Worm (Caenorhabditis elegans): ENCODE data around the gene thn-6.
"Not testable (repeated sequence)": the region's sequence is repeated elsewhere in the genome, so short reads cannot be mapped to it uniquely, and the experiment has no call there.

The thn-6 gene

DNA sequence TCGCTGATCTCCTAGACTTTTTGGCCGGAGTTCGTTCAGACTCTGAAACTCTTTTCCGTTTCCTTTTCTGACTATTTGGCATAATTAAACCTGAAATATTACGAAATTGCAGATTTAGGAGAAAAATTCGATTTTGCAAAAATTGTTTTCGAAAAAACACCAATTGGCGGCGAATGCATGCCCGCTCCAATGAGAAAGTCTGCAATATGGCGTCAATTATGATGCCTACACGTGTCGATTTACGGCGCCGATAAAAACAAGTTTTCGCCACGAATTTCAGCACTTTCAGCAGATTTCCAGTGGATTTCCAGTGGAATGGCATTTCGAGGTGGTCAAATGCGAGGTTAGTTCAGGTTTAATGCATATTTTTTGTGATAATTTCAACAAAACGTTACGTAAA, 19.3 kb upstream of the thn-6 start, which contains the start of the genes Y59E9AL.36 and nbet-1:
Gene Y59E9AL.36 (minus strand): TSS at position 92 of the 400 bp plus-strand sequence.
Gene nbet-1 (plus strand): TSS at position 112 of the 400 bp plus-strand sequence.
- TF ChIP-seq ref-1 (GFP tag; conservative IDR thresholded peaks at IDR 0.05) = no peak
- peak; percentile 39 for TF ChIP-seq cog-1 (tag; optimal IDR thresholded peaks at IDR 0.05)

DNA sequence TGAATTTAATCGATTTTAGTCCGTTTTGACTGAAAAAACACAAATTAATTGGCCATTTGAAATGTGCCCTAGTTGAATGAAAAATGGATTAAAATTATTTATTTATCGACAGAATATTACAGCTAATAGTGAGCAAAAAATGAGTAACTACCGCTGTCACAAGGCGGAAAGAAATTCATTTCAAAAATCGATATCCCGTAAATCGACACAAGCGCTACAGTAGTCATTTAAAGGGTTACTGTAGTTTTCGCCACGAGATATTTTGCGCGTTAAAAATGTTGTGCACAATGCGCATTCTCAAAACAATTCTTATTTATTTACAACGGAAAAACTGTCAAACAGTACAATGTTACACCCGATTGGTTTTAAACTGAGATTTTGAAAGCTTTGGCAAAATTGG, 18.1 kb upstream of the thn-6 start:
- TF ChIP-seq ztf-23 (GFP tag; IDR thresholded peaks at IDR 0.05) = no peak
- no peak for TF ChIP-seq ztf-29 (GFP tag; IDR thresholded peaks at IDR 0.05)
- TF ChIP-seq flt-1 (GFP tag; IDR thresholded peaks at IDR 0.05) = no peak
- TF ChIP-seq med-1 (GFP tag; optimal IDR thresholded peaks at IDR 0.05; ENCODE audit: insufficient read depth) = no peak
- TF ChIP-seq T22C8.4 (GFP tag; IDR thresholded peaks at IDR 0.05) = no peak
- no peak for TF ChIP-seq tab-1 (GFP tag; IDR thresholded peaks at IDR 0.05)
- TF ChIP-seq ref-1 (GFP tag; conservative IDR thresholded peaks at IDR 0.05) = no peak
- no peak for TF ChIP-seq cog-1 (tag; optimal IDR thresholded peaks at IDR 0.05)
- TF ChIP-seq klf-2 (GFP tag; conservative IDR thresholded peaks at IDR 0.05) = no peak

DNA sequence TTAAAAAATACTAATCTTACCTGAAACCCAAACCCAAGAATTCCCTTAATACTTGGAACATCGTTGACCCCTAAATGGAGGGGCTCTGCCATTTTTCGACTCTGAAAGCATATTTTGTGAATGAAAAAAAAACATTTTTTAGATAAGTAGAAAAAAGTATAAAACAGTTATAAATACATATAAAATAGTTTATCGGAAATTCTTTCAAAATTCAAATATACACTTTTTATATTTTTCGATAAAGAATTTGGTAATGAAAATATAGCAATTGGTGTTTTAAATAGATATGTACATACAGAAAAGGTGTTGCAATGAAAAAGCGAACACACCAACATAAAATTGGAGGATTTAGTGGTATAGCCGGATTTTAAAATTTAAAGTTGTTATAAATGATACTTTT, 13.6 kb upstream of the thn-6 start, which contains the start of gene Y59E9AL.4:
Gene Y59E9AL.4 (minus strand): TSS at position 101 of the 400 bp plus-strand sequence.
- no peak for TF ChIP-seq cog-1 (tag; optimal IDR thresholded peaks at IDR 0.05)
- no peak for TF ChIP-seq ztf-23 (GFP tag; IDR thresholded peaks at IDR 0.05)
- TF ChIP-seq klf-2 (GFP tag; conservative IDR thresholded peaks at IDR 0.05) = no peak
- TF ChIP-seq T22C8.4 (GFP tag; IDR thresholded peaks at IDR 0.05) = no peak
- TF ChIP-seq med-1 (GFP tag; optimal IDR thresholded peaks at IDR 0.05; ENCODE audit: insufficient read depth) = no peak
- TF ChIP-seq tab-1 (GFP tag; IDR thresholded peaks at IDR 0.05) = no peak
- TF ChIP-seq flt-1 (GFP tag; IDR thresholded peaks at IDR 0.05) = no peak
- no peak for TF ChIP-seq ztf-29 (GFP tag; IDR thresholded peaks at IDR 0.05)
- TF ChIP-seq ref-1 (GFP tag; conservative IDR thresholded peaks at IDR 0.05) = no peak

DNA sequence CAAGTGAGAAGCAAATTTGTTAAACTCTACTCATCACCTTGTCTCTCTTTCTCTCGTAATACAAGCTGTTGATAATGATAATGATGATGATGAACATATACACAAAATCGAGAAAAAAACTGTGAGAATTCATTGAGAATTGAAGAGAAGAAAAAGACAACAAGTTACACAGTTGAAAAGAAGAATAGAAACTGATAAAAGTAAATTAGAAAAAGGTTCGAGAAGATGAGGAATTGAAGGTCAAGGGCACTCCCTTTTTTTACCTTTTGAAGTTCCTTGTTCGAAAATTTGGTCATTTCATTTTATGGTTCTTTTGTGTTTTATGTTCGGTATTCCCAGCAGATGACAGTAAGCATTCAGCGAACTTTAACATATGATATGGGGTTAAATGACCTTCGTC, 12.4 kb upstream of the thn-6 start:
- TF ChIP-seq klf-2 (GFP tag; conservative IDR thresholded peaks at IDR 0.05) (no peak), ztf-23 (GFP tag; IDR thresholded peaks at IDR 0.05) (no peak), tab-1 (GFP tag; IDR thresholded peaks at IDR 0.05) (no peak), ztf-29 (GFP tag; IDR thresholded peaks at IDR 0.05) (no peak), med-1 (GFP tag; optimal IDR thresholded peaks at IDR 0.05; ENCODE audit: insufficient read depth) (no peak), ref-1 (GFP tag; conservative IDR thresholded peaks at IDR 0.05) (no peak), flt-1 (GFP tag; IDR thresholded peaks at IDR 0.05) (no peak), T22C8.4 (GFP tag; IDR thresholded peaks at IDR 0.05) (no peak), cog-1 (tag; optimal IDR thresholded peaks at IDR 0.05) (no peak)

ce11 chrIV:5218496-5218895, 10.2 kb upstream of the thn-6 start, which contains the start of gene nsph-4.2:
TSS of gene nsph-4.2 (plus strand) at chrIV:5218796.
- TF ChIP-seq med-1 (GFP tag; optimal IDR thresholded peaks at IDR 0.05; ENCODE audit: insufficient read depth); cog-1 (tag; optimal IDR thresholded peaks at IDR 0.05); ref-1 (GFP tag; conservative IDR thresholded peaks at IDR 0.05): not testable (repeated sequence)

DNA sequence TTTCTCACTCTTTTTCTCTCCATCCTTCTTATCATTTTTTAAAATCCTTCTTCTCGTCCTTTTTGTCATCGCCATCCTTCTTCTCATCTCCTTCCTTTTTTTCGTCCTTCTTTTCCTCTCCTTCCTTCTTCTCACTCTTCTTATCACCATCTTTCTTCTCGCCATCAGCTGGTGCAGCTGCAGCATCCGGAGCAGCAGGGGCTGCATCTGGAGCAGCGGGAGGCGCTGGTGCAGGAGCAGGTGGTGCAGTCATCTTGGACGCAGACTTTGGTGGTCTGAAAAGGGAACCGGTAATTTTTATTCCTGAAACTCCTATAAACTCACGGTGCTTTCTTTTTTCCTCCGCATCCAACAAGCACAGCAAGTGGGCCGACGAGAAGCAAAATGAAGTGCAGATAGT, 7.0 kb upstream of the thn-6 start:
- no peak for TF ChIP-seq flt-1 (GFP tag; IDR thresholded peaks at IDR 0.05)
- no peak for TF ChIP-seq ztf-29 (GFP tag; IDR thresholded peaks at IDR 0.05)
- TF ChIP-seq T22C8.4 (GFP tag; IDR thresholded peaks at IDR 0.05) = no peak
- no peak for TF ChIP-seq cog-1 (tag; optimal IDR thresholded peaks at IDR 0.05)
- no peak for TF ChIP-seq med-1 (GFP tag; optimal IDR thresholded peaks at IDR 0.05; ENCODE audit: insufficient read depth)
- no peak for TF ChIP-seq ref-1 (GFP tag; conservative IDR thresholded peaks at IDR 0.05)
- TF ChIP-seq ztf-23 (GFP tag; IDR thresholded peaks at IDR 0.05) = no peak
- TF ChIP-seq klf-2 (GFP tag; conservative IDR thresholded peaks at IDR 0.05) = no peak

ce11 chrIV:5224238-5224637, 4.5 kb upstream of the thn-6 start, which contains the start of gene Y59E9AL.8:
TSS of gene Y59E9AL.8 (minus strand) at chrIV:5224338.
- no peak for TF ChIP-seq ztf-29 (GFP tag; IDR thresholded peaks at IDR 0.05)
- TF ChIP-seq ref-1 (GFP tag; conservative IDR thresholded peaks at IDR 0.05) = no peak
- TF ChIP-seq ztf-23 (GFP tag; IDR thresholded peaks at IDR 0.05) = no peak
- no peak for TF ChIP-seq flt-1 (GFP tag; IDR thresholded peaks at IDR 0.05)
- TF ChIP-seq tab-1 (GFP tag; IDR thresholded peaks at IDR 0.05) = no peak
- TF ChIP-seq T22C8.4 (GFP tag; IDR thresholded peaks at IDR 0.05) = no peak
- no peak for TF ChIP-seq klf-2 (GFP tag; conservative IDR thresholded peaks at IDR 0.05)
- TF ChIP-seq cog-1 (tag; optimal IDR thresholded peaks at IDR 0.05) = no peak
- no peak for TF ChIP-seq med-1 (GFP tag; optimal IDR thresholded peaks at IDR 0.05; ENCODE audit: insufficient read depth)

DNA sequence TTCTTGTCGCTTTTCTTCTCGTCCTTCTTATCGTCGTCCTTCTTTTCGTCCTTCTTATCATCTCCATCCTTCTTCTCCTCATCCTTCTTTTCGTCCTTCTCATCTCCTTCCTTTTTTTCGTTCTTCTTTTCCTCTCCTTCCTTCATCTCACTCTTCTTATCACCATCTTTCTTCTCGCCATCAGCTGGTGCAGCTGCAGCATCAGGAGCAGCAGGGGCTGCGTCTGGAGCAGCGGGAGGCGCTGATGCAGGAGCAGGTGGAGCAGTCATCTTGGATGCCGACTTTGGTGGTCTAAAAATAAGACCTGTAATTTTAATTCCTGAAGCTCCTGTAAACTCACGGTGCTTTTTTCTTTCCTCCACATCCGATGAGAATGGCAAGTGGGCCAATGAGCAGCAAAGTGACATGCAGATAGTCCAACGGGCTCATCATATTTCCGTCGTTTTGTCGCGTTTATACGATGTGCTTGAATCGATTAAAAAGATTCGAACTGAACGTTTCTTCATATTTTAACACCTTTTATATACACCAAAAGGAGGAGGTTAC, 3.4 kb upstream of the thn-6 start, which contains the start of gene cylc-1:
Gene cylc-1 (minus strand): TSS at position 496 of the 546 bp plus-strand sequence.
- TF ChIP-seq tab-1 (GFP tag; IDR thresholded peaks at IDR 0.05); T22C8.4 (GFP tag; IDR thresholded peaks at IDR 0.05); ref-1 (GFP tag; conservative IDR thresholded peaks at IDR 0.05): not testable (repeated sequence)

DNA sequence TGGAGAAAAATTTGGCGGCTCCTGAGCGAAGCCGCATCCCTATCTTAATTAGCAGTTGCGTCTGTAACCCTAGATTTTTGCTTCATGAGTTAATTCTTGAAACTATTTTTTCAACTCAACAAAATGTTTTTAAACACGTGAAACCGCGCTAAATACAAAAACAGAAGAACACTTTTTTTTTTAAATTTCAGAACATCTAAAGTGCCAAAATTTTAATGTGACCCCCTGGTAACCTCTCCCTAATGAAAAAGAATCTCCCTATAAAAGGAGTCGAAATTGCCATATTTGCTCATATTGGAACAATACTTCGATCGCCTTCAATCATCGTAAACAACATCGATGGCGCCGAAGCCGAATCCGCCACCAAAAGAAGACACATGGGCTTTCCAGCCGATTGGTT, 2.2 kb upstream of the thn-6 start, which contains the start of gene nsph-4.1:
Gene nsph-4.1 (plus strand): TSS at position 301 of the 400 bp plus-strand sequence.
- TF ChIP-seq klf-2 (GFP tag; conservative IDR thresholded peaks at IDR 0.05); flt-1 (GFP tag; IDR thresholded peaks at IDR 0.05); T22C8.4 (GFP tag; IDR thresholded peaks at IDR 0.05): not testable (repeated sequence)

DNA sequence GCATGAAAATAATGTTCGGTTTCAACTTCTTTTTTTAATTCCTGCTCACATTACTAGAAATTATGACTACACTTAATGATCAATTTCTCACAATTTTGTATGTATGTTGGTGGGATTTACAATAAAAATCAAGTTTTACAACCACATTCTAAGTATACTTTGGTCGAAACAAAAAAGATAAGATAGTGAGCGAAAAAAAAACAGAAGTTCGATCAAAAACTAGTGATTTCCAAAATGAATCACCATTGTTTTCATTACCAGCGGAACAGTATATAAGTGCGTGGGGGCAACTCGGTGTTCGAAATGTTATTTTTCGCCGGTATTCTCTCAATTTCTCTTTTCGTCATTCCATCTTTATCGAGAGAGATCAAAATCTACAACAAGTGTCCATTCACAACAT, 1.8 kb downstream of the thn-6 start, which contains the start of gene thn-5:
Gene thn-5 (plus strand): TSS at position 301 of the 400 bp plus-strand sequence.
- TF ChIP-seq cog-1 (tag; optimal IDR thresholded peaks at IDR 0.05) (no peak), T22C8.4 (GFP tag; IDR thresholded peaks at IDR 0.05) (no peak), ztf-23 (GFP tag; IDR thresholded peaks at IDR 0.05) (no peak), ref-1 (GFP tag; conservative IDR thresholded peaks at IDR 0.05) (no peak), klf-2 (GFP tag; conservative IDR thresholded peaks at IDR 0.05) (no peak), tab-1 (GFP tag; IDR thresholded peaks at IDR 0.05) (no peak), flt-1 (GFP tag; IDR thresholded peaks at IDR 0.05) (no peak), ztf-29 (GFP tag; IDR thresholded peaks at IDR 0.05) (no peak), med-1 (GFP tag; optimal IDR thresholded peaks at IDR 0.05; ENCODE audit: insufficient read depth) (no peak)

Data from whole organism, midembryonic.